Fruit fly (Drosophila melanogaster): ENCODE measurements around the gene Prtl99C.

DNA sequence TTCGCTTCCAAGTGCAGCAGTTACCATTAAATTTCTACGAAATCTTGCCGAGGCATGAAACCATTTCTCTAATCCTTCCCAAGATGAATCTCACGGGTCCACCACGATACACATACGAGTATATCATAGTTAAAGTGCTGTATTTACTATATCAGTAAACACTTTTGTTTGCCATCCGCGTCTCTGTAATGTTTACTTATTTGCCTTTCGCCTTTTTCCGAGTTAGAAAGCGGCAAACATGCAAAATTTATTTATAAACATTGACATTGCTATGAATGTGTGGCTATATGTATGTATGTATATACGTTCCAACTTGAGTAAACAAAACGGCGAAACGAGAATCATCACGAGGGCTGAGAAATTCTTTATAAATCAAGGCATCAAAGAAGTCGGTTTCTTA, 4.8 kb upstream of the Prtl99C start:
- TF ChIP-seq CG13204 (GFP tag; optimal IDR thresholded peaks at IDR 0.05) (no peak), fd96Ca (GFP tag; IDR thresholded peaks at IDR 0.05) (no peak), CG17806 (tag; optimal IDR thresholded peaks at IDR 0.05) (no peak), CG9948 (tag; optimal IDR thresholded peaks at IDR 0.05) (no peak), rn (GFP tag; IDR thresholded peaks at IDR 0.05) (no peak), Snoo (tag; optimal IDR thresholded peaks at IDR 0.05) (no peak), CG34367 (tag; optimal IDR thresholded peaks at IDR 0.05) (no peak), CG8301 (tag; optimal IDR thresholded peaks at IDR 0.05) (no peak), CG12605 (GFP tag; IDR thresholded peaks at IDR 0.05) (no peak), CG8159 (tag; optimal IDR thresholded peaks at IDR 0.05) (no peak)

Measured in whole organism, pupa.